Worm (Caenorhabditis elegans) whole organism, early embryonic: Measurements from ENCODE around the gene srz-75.

Experiments used
- B0310.2 ChIP-seq: sonication (generic microtip); optimal IDR thresholded peaks from 2 replicates; lab custom pipeline; 2016; ENCODE audit warnings: mild to moderate bottlenecking, missing genetic modification characterization, missing compliant biosample characterization
- F13C5.2 ChIP-seq: sonication (generic microtip); optimal IDR thresholded peaks from 2 replicates; lab custom pipeline; 2017; ENCODE audit warnings: mild to moderate bottlenecking, missing genetic modification characterization, inconsistent platforms, missing compliant biosample characterization
- aly-1 ChIP-seq: sonication (generic microtip); optimal IDR thresholded peaks from 2 replicates; lab custom pipeline; 2016; ENCODE audit warnings: missing genetic modification characterization, missing compliant biosample characterization
- ama-1 ChIP-seq: fragments of 150-350 bp; optimal IDR thresholded peaks from 2 replicates; lab custom pipeline; 2014
- ceh-13 ChIP-seq: fragments of 200-800 bp; sonication (Bioruptor generic); optimal IDR thresholded peaks from 2 replicates; lab custom pipeline; 2018; ENCODE audit warnings: mild to moderate bottlenecking, missing genetic modification characterization, missing compliant biosample characterization
- ceh-36 ChIP-seq: sonication (generic microtip); optimal IDR thresholded peaks from 2 replicates; lab custom pipeline; 2016; ENCODE audit warnings: missing genetic modification characterization, inconsistent platforms, missing compliant biosample characterization
- ets-7 ChIP-seq: sonication (generic microtip); optimal IDR thresholded peaks from 2 replicates; lab custom pipeline; 2016; ENCODE audit warnings: missing genotype, missing genetic modification characterization, missing compliant biosample characterization
- flt-1 ChIP-seq: fragments of 200-800 bp; sonication (Bioruptor generic); IDR thresholded peaks from 2 replicates; pipeline ENCODE4 v1.3.6; 2022; ENCODE audit warnings: missing genetic modification characterization, missing compliant biosample characterization
- hmbx-1 ChIP-seq: sonication (generic microtip); optimal IDR thresholded peaks from 2 replicates; lab custom pipeline; 2016; ENCODE audit warnings: mild to moderate bottlenecking, missing genetic modification characterization, missing compliant biosample characterization
- hmg-4 ChIP-seq: fragments of 200-800 bp; sonication (Bioruptor generic); optimal IDR thresholded peaks from 2 replicates; lab custom pipeline; 2018; ENCODE audit warnings: mild to moderate bottlenecking, missing genetic modification characterization, missing compliant biosample characterization
- hnd-1 ChIP-seq: sonication (generic microtip); optimal IDR thresholded peaks from 2 replicates; lab custom pipeline; 2016; ENCODE audit warnings: missing genetic modification characterization, missing compliant biosample characterization
- pes-1 ChIP-seq: fragments of 200-800 bp; sonication (Bioruptor generic); IDR thresholded peaks from 2 replicates; pipeline ENCODE4 v1.3.6; 2022; ENCODE audit warnings: missing genetic modification reagents, missing genetic modification characterization, missing compliant biosample characterization
- scrt-1 ChIP-seq: fragments of 200-800 bp; sonication (Bioruptor generic); IDR thresholded peaks from 2 replicates; pipeline ENCODE4 v1.3.6; 2022; ENCODE audit warnings: missing genetic modification characterization, missing compliant biosample characterization
- sea-1 ChIP-seq: fragments of 200-800 bp; sonication (Bioruptor generic); conservative IDR thresholded peaks from 2 replicates; pipeline ENCODE4 v1.3.6; 2022; ENCODE audit warnings: missing genetic modification characterization, missing compliant biosample characterization
- tbx-11 ChIP-seq: fragments of 200-800 bp; sonication (Bioruptor generic); IDR thresholded peaks from 2 replicates; pipeline ENCODE4 v1.3.6; 2022; ENCODE audit warnings: missing genetic modification characterization, missing compliant biosample characterization
- tbx-37 ChIP-seq: fragments of 200-800 bp; sonication (Bioruptor generic); conservative IDR thresholded peaks from 2 replicates; pipeline ENCODE4 v1.3.6; 2022; ENCODE audit warnings: missing genetic modification reagents, missing genetic modification characterization, missing compliant biosample characterization
- tra-4 ChIP-seq: sonication (generic microtip); optimal IDR thresholded peaks from 2 replicates; lab custom pipeline; 2017; ENCODE audit warnings: missing genetic modification characterization, missing compliant biosample characterization

The srz-75 gene

DNA sequence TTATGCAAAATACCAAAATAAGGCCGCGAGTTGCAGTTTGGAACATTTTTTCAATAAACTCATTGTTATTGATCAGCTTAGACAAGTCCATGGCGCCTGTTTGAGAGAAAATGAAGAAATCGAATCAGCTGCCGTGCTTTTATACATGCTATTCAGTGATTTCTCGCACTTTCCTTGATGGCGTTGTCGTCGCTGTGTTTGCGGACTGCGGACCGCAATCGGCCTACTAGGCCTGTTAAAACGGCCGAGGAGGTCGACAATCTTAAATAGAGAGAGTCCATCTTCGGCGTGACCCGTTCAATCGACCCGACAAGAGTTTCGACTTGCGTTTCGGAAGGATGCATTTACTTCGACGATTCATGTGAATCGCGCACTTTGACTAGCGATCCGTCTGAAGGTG is at the start of gene srz-75:
Gene srz-75, minus strand, starts transcription at position 101 of the 400 bp plus-strand sequence.
- TF ChIP-seq tbx-11 (GFP tag; lab: Robert Waterston, UW) (no peak), tra-4 (tag; lab: Kevin White, UChicago) (no peak), ceh-13 (GFP tag; lab: Kevin White, UChicago) (no peak), hmbx-1 (tag; lab: Kevin White, UChicago) (no peak), flt-1 (no peak), aly-1 (tag; lab: Kevin White, UChicago) (no peak), hmg-4 (GFP tag; lab: Kevin White, UChicago) (no peak), tbx-37 (GFP tag; lab: Robert Waterston, UW) (no peak), sea-1 (GFP tag; lab: Robert Waterston, UW) (no peak)

- TF ChIP-seq hmg-4 (GFP tag; lab: Kevin White, UChicago): no peak
- TF ChIP-seq F13C5.2 (tag; lab: Kevin White, UChicago): no peak
- TF ChIP-seq hnd-1: no peak
- TF ChIP-seq scrt-1 (GFP tag; lab: Robert Waterston, UW): no peak
- no peak for TF ChIP-seq ets-7 (tag; lab: Kevin White, UChicago)
- TF ChIP-seq ceh-36: no peak
- TF ChIP-seq tbx-11 (GFP tag; lab: Robert Waterston, UW): no peak
- no peak for TF ChIP-seq B0310.2 (tag; lab: Kevin White, UChicago)
- TF ChIP-seq sea-1 (GFP tag; lab: Robert Waterston, UW): no peak
- no peak for TF ChIP-seq pes-1 (GFP tag; lab: Robert Waterston, UW)
- TF ChIP-seq ceh-13 (GFP tag; lab: Kevin White, UChicago): no peak
- TF ChIP-seq flt-1: no peak
- TF ChIP-seq aly-1 (tag; lab: Kevin White, UChicago): no peak
- TF ChIP-seq hmbx-1 (tag; lab: Kevin White, UChicago): no peak
- TF ChIP-seq tbx-37 (GFP tag; lab: Robert Waterston, UW): no peak
- no peak for TF ChIP-seq tra-4 (tag; lab: Kevin White, UChicago)
- TF ChIP-seq ama-1 (lab: Kevin White, UChicago): no peak
Observed at ce11 chrIV:16336721-16337120, 46.1 kb upstream of the srz-75 start, which contains the start of gene C35D6.13. Gene C35D6.13 (plus strand): TSS chrIV:16337021.

ce11 chrIV:16335037-16335436 is 44.4 kb upstream of the srz-75 start, which contains the start of gene srz-38:
Gene srz-38 (plus strand): TSS chrIV:16335337.
- TF ChIP-seq scrt-1 (GFP tag; lab: Robert Waterston, UW) (no peak), hmg-4 (GFP tag; lab: Kevin White, UChicago) (no peak), ceh-36 (no peak), hnd-1 (no peak), sea-1 (GFP tag; lab: Robert Waterston, UW) (no peak), tbx-37 (GFP tag; lab: Robert Waterston, UW) (no peak), B0310.2 (tag; lab: Kevin White, UChicago) (no peak), ets-7 (tag; lab: Kevin White, UChicago) (no peak), F13C5.2 (tag; lab: Kevin White, UChicago) (no peak), ceh-13 (GFP tag; lab: Kevin White, UChicago) (no peak), aly-1 (tag; lab: Kevin White, UChicago) (no peak), tbx-11 (GFP tag; lab: Robert Waterston, UW) (no peak), ama-1 (lab: Kevin White, UChicago) (no peak)

ce11 chrIV:16333121-16333520 is 42.5 kb upstream of the srz-75 start:
- TF ChIP-seq pes-1 (GFP tag; lab: Robert Waterston, UW) (no peak), F13C5.2 (tag; lab: Kevin White, UChicago) (no peak), ama-1 (lab: Kevin White, UChicago) (no peak), tra-4 (tag; lab: Kevin White, UChicago) (no peak), sea-1 (GFP tag; lab: Robert Waterston, UW) (no peak), ets-7 (tag; lab: Kevin White, UChicago) (no peak), ceh-13 (GFP tag; lab: Kevin White, UChicago) (no peak), tbx-11 (GFP tag; lab: Robert Waterston, UW) (no peak), flt-1 (no peak), B0310.2 (tag; lab: Kevin White, UChicago) (no peak), hmg-4 (GFP tag; lab: Kevin White, UChicago) (no peak), tbx-37 (GFP tag; lab: Robert Waterston, UW) (no peak), hmbx-1 (tag; lab: Kevin White, UChicago) (no peak), ceh-36 (no peak)

ce11 chrIV:16332585-16332984 is 41.9 kb upstream of the srz-75 start, which contains the start of gene srz-71:
Gene srz-71 (plus strand): TSS chrIV:16332885.
- TF ChIP-seq tbx-11 (GFP tag; lab: Robert Waterston, UW) (no peak), flt-1 (no peak), B0310.2 (tag; lab: Kevin White, UChicago) (no peak)

DNA sequence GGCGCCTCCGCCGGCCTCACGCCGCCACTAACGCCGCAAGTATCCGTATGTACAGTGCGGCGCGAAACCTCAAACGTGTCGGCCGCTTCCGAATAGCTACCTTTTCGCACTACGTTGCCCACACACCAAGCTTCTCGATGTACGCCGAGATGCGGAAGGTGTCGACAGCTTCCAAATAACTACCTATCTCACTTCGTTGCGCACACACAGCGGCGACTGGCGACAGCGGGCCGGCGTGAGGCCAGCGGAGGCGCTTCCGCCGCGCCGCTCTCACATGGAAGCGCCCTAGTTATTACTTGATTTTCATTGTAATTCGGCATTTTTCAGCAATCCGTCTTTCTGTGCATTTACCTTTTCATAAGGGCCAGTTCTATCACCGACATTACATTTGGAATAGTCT is 39.9 kb upstream of the srz-75 start:
- TF ChIP-seq ceh-13 (GFP tag; lab: Kevin White, UChicago): no peak
- no peak for TF ChIP-seq pes-1 (GFP tag; lab: Robert Waterston, UW)
- TF ChIP-seq sea-1 (GFP tag; lab: Robert Waterston, UW): 0 out of 2 replicates have a peak, but pooled peaks have one; percentile 5
- TF ChIP-seq hmbx-1 (tag; lab: Kevin White, UChicago): no peak

- no peak for TF ChIP-seq hnd-1
- TF ChIP-seq tbx-37 (GFP tag; lab: Robert Waterston, UW): no peak
- no peak for TF ChIP-seq scrt-1 (GFP tag; lab: Robert Waterston, UW)
- TF ChIP-seq hmg-4 (GFP tag; lab: Kevin White, UChicago): no peak
- TF ChIP-seq pes-1 (GFP tag; lab: Robert Waterston, UW): no peak
- TF ChIP-seq hmbx-1 (tag; lab: Kevin White, UChicago): no peak
- TF ChIP-seq sea-1 (GFP tag; lab: Robert Waterston, UW): no peak
- no peak for TF ChIP-seq B0310.2 (tag; lab: Kevin White, UChicago)
- no peak for TF ChIP-seq ceh-36
- no peak for TF ChIP-seq ets-7 (tag; lab: Kevin White, UChicago)
Observed at ce11 chrIV:16329159-16329558, 38.5 kb upstream of the srz-75 start, which contains the start of gene srz-74. Gene srz-74 (plus strand): TSS chrIV:16329459.
